Fruit fly (Drosophila melanogaster) whole organism, embryonic: ENCODE results near the gene CG15170.

Experiments used
- CG10543 ChIP-seq: fragments of 200-800 bp; sonication (Bioruptor generic); optimal IDR thresholded peaks from 3 replicates; lab custom pipeline; 2017; ENCODE audit warnings: missing biosample characterization, mild to moderate bottlenecking, missing genetic modification characterization, moderate library complexity
- CG11696 ChIP-seq: fragments of 200-800 bp; sonication (Bioruptor generic); IDR thresholded peaks from 2 replicates; pipeline ENCODE4 v1.3.6; 2022; ENCODE audit warnings: missing biosample characterization, missing genetic modification characterization
- CG11723 ChIP-seq: fragments of 200-800 bp; sonication (Bioruptor generic); optimal IDR thresholded peaks from 2 replicates; lab custom pipeline; 2017; ENCODE audit warnings: missing biosample characterization, mild to moderate bottlenecking, missing genetic modification characterization
- CG13123 ChIP-seq: fragments of 200-800 bp; sonication (Bioruptor generic); optimal IDR thresholded peaks from 2 replicates; lab custom pipeline; 2016; ENCODE audit warnings: missing biosample characterization, missing genetic modification characterization
- CG1603 ChIP-seq: fragments of 200-800 bp; sonication (Bioruptor generic); optimal IDR thresholded peaks from 2 replicates; lab custom pipeline; 2019; ENCODE audit warnings: missing biosample characterization, mild to moderate bottlenecking, missing genetic modification characterization, moderate library complexity
- CG17186 ChIP-seq: fragments of 200-800 bp; sonication (Bioruptor generic); optimal IDR thresholded peaks from 3 replicates; lab custom pipeline; 2017; ENCODE audit warnings: missing biosample characterization, missing genetic modification reagents, missing genetic modification characterization
- CG18262 ChIP-seq: fragments of 200-800 bp; optimal IDR thresholded peaks from 3 replicates; lab custom pipeline; 2019; ENCODE audit warnings: missing biosample characterization, mild to moderate bottlenecking, missing genetic modification characterization, moderate library complexity
- CG2116 ChIP-seq: fragments of 200-800 bp; sonication (Bioruptor generic); optimal IDR thresholded peaks from 3 replicates; lab custom pipeline; 2018; ENCODE audit warnings: missing biosample characterization, mild to moderate bottlenecking, missing genetic modification characterization
- CG2678 ChIP-seq: fragments of 200-800 bp; sonication (Bioruptor generic); optimal IDR thresholded peaks from 3 replicates; lab custom pipeline; 2019; ENCODE audit warnings: missing biosample characterization, mild to moderate bottlenecking, missing genetic modification characterization, moderate library complexity
- CG2712 ChIP-seq: fragments of 200-800 bp; optimal IDR thresholded peaks from 3 replicates; lab custom pipeline; 2019; ENCODE audit warnings: missing biosample characterization, mild to moderate bottlenecking, missing genetic modification characterization, moderate library complexity
- CG30020 ChIP-seq: fragments of 200-800 bp; optimal IDR thresholded peaks from 2 replicates; lab custom pipeline; 2019; ENCODE audit warnings: missing biosample characterization, mild to moderate bottlenecking, missing genetic modification characterization, moderate library complexity
- CG32532 ChIP-seq: fragments of 200-800 bp; sonication (Bioruptor generic); IDR thresholded peaks from 2 replicates; pipeline ENCODE4 v1.3.6; 2022; ENCODE audit warnings: missing biosample characterization, missing genetic modification characterization
- CG6175 ChIP-seq: fragments of 200-800 bp; sonication (Bioruptor generic); IDR thresholded peaks from 3 replicates; pipeline ENCODE4 v1.3.6; 2022; ENCODE audit warnings: missing biosample characterization, missing genetic modification characterization
- CG6765 ChIP-seq: fragments of 200-800 bp; sonication (Bioruptor generic); optimal IDR thresholded peaks from 3 replicates; lab custom pipeline; 2017; ENCODE audit warnings: missing biosample characterization, mild to moderate bottlenecking, missing genetic modification characterization
- CG7556 ChIP-seq: fragments of 200-800 bp; sonication (Bioruptor generic); optimal IDR thresholded peaks from 2 replicates; lab custom pipeline; 2017; ENCODE audit warnings: missing biosample characterization, mild to moderate bottlenecking, missing genetic modification characterization
- CG7745 ChIP-seq: fragments of 200-800 bp; sonication (Bioruptor generic); optimal IDR thresholded peaks from 2 replicates; lab custom pipeline; 2018; ENCODE audit warnings: missing biosample characterization, mild to moderate bottlenecking, missing genetic modification characterization, moderate library complexity
- CG8290 ChIP-seq, 3 experiments: fragments of 200-800 bp; sonication (Bioruptor generic); optimal IDR thresholded peaks; 2 replicates each; lab custom pipeline; 2016 to 2019; ENCODE audit warnings: missing biosample characterization in 3 of 3, missing genetic modification characterization in 3 of 3, mild to moderate bottlenecking in 2 of 3, moderate library complexity in 1 of 3
- CoRest ChIP-seq: fragments of 200-800 bp; sonication (Bioruptor generic); optimal IDR thresholded peaks from 3 replicates; lab custom pipeline; 2018; ENCODE audit warnings: missing biosample characterization, mild to moderate bottlenecking, missing genetic modification characterization, moderate library complexity
- Dbx ChIP-seq: fragments of 200-800 bp; sonication (Bioruptor generic); IDR thresholded peaks from 3 replicates; pipeline ENCODE4 v1.3.6; 2022; ENCODE audit warnings: missing biosample characterization, missing genetic modification characterization
- Dfd ChIP-seq, 2 experiments: fragments of >200 bp; optimal IDR thresholded peaks; 2 replicates each; lab custom pipeline; 2017; ENCODE audit warnings: missing biosample characterization in 2 of 2, missing genetic modification characterization in 2 of 2
- Dref ChIP-seq: fragments of 200-800 bp; sonication (Bioruptor generic); IDR thresholded peaks from 2 replicates; pipeline ENCODE4 v1.3.6; 2022; ENCODE audit warnings: missing biosample characterization, missing genetic modification characterization
- Ets65A ChIP-seq: fragments of 200-800 bp; sonication (Bioruptor generic); peaks from one replicate; lab custom pipeline; 2016; ENCODE audit warnings: missing biosample characterization, missing genetic modification characterization
- Fer2 ChIP-seq: fragments of 200-800 bp; sonication (Bioruptor generic); optimal IDR thresholded peaks from 2 replicates; lab custom pipeline; 2018; ENCODE audit warnings: missing biosample characterization, mild to moderate bottlenecking, missing genetic modification characterization, moderate library complexity
- HHEX ChIP-seq: fragments of 200-800 bp; sonication (Bioruptor generic); optimal IDR thresholded peaks from 3 replicates; lab custom pipeline; 2017; ENCODE audit warnings: missing biosample characterization, mild to moderate bottlenecking, missing genetic modification characterization, missing genetic modification reagents
- Hand ChIP-seq: fragments of 200-800 bp; sonication (Bioruptor generic); optimal IDR thresholded peaks from 2 replicates; lab custom pipeline; 2017; ENCODE audit warnings: mild to moderate bottlenecking, missing biosample characterization, missing genetic modification reagents, missing genetic modification characterization
- Hmr ChIP-seq: fragments of 200-800 bp; sonication (Bioruptor generic); optimal IDR thresholded peaks from 3 replicates; lab custom pipeline; 2017; ENCODE audit warnings: mild to moderate bottlenecking, missing biosample characterization, missing genetic modification reagents, missing genetic modification characterization
- Hmx ChIP-seq: fragments of 200-800 bp; sonication (Bioruptor generic); optimal IDR thresholded peaks from 2 replicates; lab custom pipeline; 2016; ENCODE audit warnings: missing biosample characterization, missing genetic modification characterization
- dimm ChIP-seq: fragments of 200-800 bp; sonication (Bioruptor generic); IDR thresholded peaks from 2 replicates; pipeline ENCODE4 v1.3.6; 2022; ENCODE audit warnings: missing biosample characterization, missing genetic modification characterization
- eve ChIP-seq, 2 experiments: fragments of >200 bp; optimal IDR thresholded peaks; 2 replicates each; lab custom pipeline; 2017; ENCODE audit warnings: missing biosample characterization in 2 of 2, missing genetic modification characterization in 2 of 2
- jing ChIP-seq: fragments of 200-800 bp; sonication (Bioruptor generic); optimal IDR thresholded peaks from 2 replicates; lab custom pipeline; 2018; ENCODE audit warnings: missing biosample characterization, mild to moderate bottlenecking, missing genetic modification characterization
- knrl ChIP-seq: fragments of 200-800 bp; sonication (Bioruptor generic); IDR thresholded peaks from 3 replicates; pipeline ENCODE4 v1.3.6; 2022; ENCODE audit warnings: missing biosample characterization, missing genetic modification characterization; ENCODE audit not compliant: partially characterized antibody
- lola ChIP-seq, 3 experiments: fragments of >200 bp in 2 of 3; fragments of 200-800 bp in 1 of 3; sonication (Bioruptor generic) in 1 of 3; optimal IDR thresholded peaks; 2 replicates each; lab custom pipeline; 2017 to 2019; ENCODE audit warnings: missing biosample characterization in 3 of 3, missing genetic modification characterization in 3 of 3, mild to moderate bottlenecking in 1 of 3, moderate library complexity in 1 of 3
- mld ChIP-seq: fragments of 200-800 bp; sonication (Bioruptor generic); IDR thresholded peaks from 3 replicates; pipeline ENCODE4 v1.3.6; 2022; ENCODE audit warnings: missing biosample characterization, missing genetic modification characterization; ENCODE audit not compliant: partially characterized antibody
- otp ChIP-seq: fragments of 200-800 bp; sonication (Bioruptor generic); IDR thresholded peaks from 3 replicates; pipeline ENCODE4, ENCODE4 v1.3.6; 2022; ENCODE audit warnings: missing biosample characterization, missing genetic modification characterization
- phol ChIP-seq: fragments of 200-800 bp; sonication (Bioruptor generic); optimal IDR thresholded peaks from 3 replicates; lab custom pipeline; 2018; ENCODE audit warnings: missing biosample characterization, mild to moderate bottlenecking, missing genetic modification characterization, moderate library complexity
- run ChIP-seq: fragments of 200-800 bp; sonication (Bioruptor generic); optimal IDR thresholded peaks from 3 replicates; lab custom pipeline; 2018; ENCODE audit warnings: missing biosample characterization, mild to moderate bottlenecking, missing genetic modification characterization
- shn ChIP-seq: fragments of 200-800 bp; sonication (Bioruptor generic); optimal IDR thresholded peaks from 3 replicates; lab custom pipeline; 2016; ENCODE audit warnings: missing biosample characterization, missing genetic modification characterization
- sqz ChIP-seq: fragments of 200-800 bp; sonication (Bioruptor generic); optimal IDR thresholded peaks from 3 replicates; lab custom pipeline; 2018; ENCODE audit warnings: missing biosample characterization, mild to moderate bottlenecking, missing genetic modification characterization
- sr ChIP-seq: fragments of 200-800 bp; sonication (Bioruptor generic); IDR thresholded peaks from 3 replicates; pipeline ENCODE4 v1.3.6; 2022; ENCODE audit warnings: missing biosample characterization, missing genetic modification characterization
- stc ChIP-seq: fragments of 200-800 bp; sonication (Bioruptor generic); IDR thresholded peaks from 2 replicates; pipeline ENCODE4 v1.3.6; 2022; ENCODE audit warnings: missing biosample characterization, missing genetic modification characterization
- tin ChIP-seq: fragments of 200-800 bp; sonication (Bioruptor generic); optimal IDR thresholded peaks from 3 replicates; lab custom pipeline; 2016; ENCODE audit warnings: missing biosample characterization, missing genetic modification characterization
- tna ChIP-seq: fragments of 200-800 bp; sonication (Bioruptor generic); IDR thresholded peaks from 2 replicates; pipeline ENCODE4 v1.3.6; 2022; ENCODE audit warnings: missing biosample characterization, missing genetic modification characterization; ENCODE audit not compliant: partially characterized antibody
- trem ChIP-seq: fragments of 200-800 bp; optimal IDR thresholded peaks from 3 replicates; lab custom pipeline; 2019; ENCODE audit warnings: missing biosample characterization, mild to moderate bottlenecking, missing genetic modification characterization, moderate library complexity
- ttk ChIP-seq: fragments of 200-800 bp; sonication (Bioruptor generic); IDR thresholded peaks from 2 replicates; pipeline ENCODE4 v2.1.2; 2022; ENCODE audit warnings: missing biosample characterization, missing genetic modification characterization
- tup ChIP-seq: fragments of 200-800 bp; sonication (Bioruptor generic); optimal IDR thresholded peaks from 2 replicates; lab custom pipeline; 2016; ENCODE audit warnings: missing biosample characterization, mild to moderate bottlenecking, missing genetic modification characterization, moderate library complexity
- usp ChIP-seq: fragments of >200 bp; optimal IDR thresholded peaks from 2 replicates; lab custom pipeline; 2017; ENCODE audit warnings: missing biosample characterization, missing genetic modification characterization
- vfl ChIP-seq: fragments of 200-800 bp; sonication (Bioruptor generic); optimal IDR thresholded peaks from 2 replicates; lab custom pipeline; 2016; ENCODE audit warnings: missing biosample characterization, missing genetic modification characterization
- wor ChIP-seq: fragments of 200-800 bp; sonication (Bioruptor generic); IDR thresholded peaks from 2 replicates; pipeline ENCODE4 v1.3.6; 2022; ENCODE audit warnings: missing biosample characterization, missing genetic modification characterization

The CG15170 gene

dm6 chr2L:18974063-18974779 is 15.8 kb downstream of the CG15170 start, which contains the start of the genes L2HGDH and CG10431 (continued):
- TF ChIP-seq mld (GFP tag; lab: Robert Waterston, UW) (no peak), CG2116 (GFP tag; lab: Kevin White, UChicago) (peak; percentile 72), jing (GFP tag; lab: Kevin White, UChicago) (no peak), Ets65A (GFP tag; lab: Kevin White, UChicago) (peak; percentile 90), Hand (GFP tag; lab: Kevin White, UChicago) (peak; percentile 48), Dfd (GFP tag; optimal IDR thresholded peaks at IDR 0.05; lab: Kevin White, UChicago) (no peak), Hmr (GFP tag; lab: Kevin White, UChicago) (peak; percentile 75), CG10543 (GFP tag; lab: Kevin White, UChicago) (peak; percentile 92), otp (GFP tag; lab: Robert Waterston, UW) (peak; percentile 89), CG11723 (GFP tag; lab: Kevin White, UChicago) (peak; percentile 37), shn (GFP tag; lab: Kevin White, UChicago) (no peak), CG1603 (tag; lab: Kevin White, UChicago) (peak; percentile 42), tin (peak; percentile 69), stc (peak; percentile 30; the same call in 1 of the 2 replicates), run (tag; lab: Kevin White, UChicago) (peak; percentile 3), knrl (GFP tag; lab: Robert Waterston, UW) (peak; percentile 44; the same call in 1 of the 3 replicates), dimm (GFP tag; lab: Robert Waterston, UW) (no peak), CG6765 (peak; percentile 38), CG2678 (tag; lab: Kevin White, UChicago) (peak; percentile 75), trem (tag; lab: Kevin White, UChicago) (peak; percentile 80), sr (GFP tag; lab: Robert Waterston, UW) (no peak), Hmx (GFP tag; lab: Kevin White, UChicago) (peak; percentile 61), Dref (GFP tag; lab: Robert Waterston, UW) (no peak), CG32532 (GFP tag; lab: Robert Waterston, UW) (peak; percentile 46), eve (GFP tag; optimal IDR thresholded peaks at IDR 0.05; lab: Kevin White, UChicago) (no peak), vfl (GFP tag; lab: Kevin White, UChicago) (no peak), CG7745 (no peak), CG7556 (GFP tag; lab: Kevin White, UChicago) (peak; percentile 67), sqz (GFP tag; lab: Kevin White, UChicago) (no peak), tup (GFP tag; lab: Kevin White, UChicago) (peak; percentile 30), phol (tag; lab: Kevin White, UChicago) (peak; percentile 79), Dbx (GFP tag; lab: Robert Waterston, UW) (0 out of 3 replicates have a peak, but pooled peaks have one; percentile 27), Fer2 (peak; percentile 60), CG11696 (GFP tag; lab: Robert Waterston, UW) (no peak), CG18262 (peak; percentile 69), lola (GFP tag; optimal IDR thresholded peaks at IDR 0.05; lab: Kevin White, UChicago) (peak in 1 of 3 experiments; percentile 69), CG6175 (GFP tag; lab: Robert Waterston, UW) (no peak), CG13123 (GFP tag; lab: Kevin White, UChicago) (peak; percentile 21), ttk (GFP tag; lab: Robert Waterston, UW) (no peak; the same call in 1 of the 2 replicates), CG30020 (tag; lab: Kevin White, UChicago) (peak; percentile 60), CG17186 (peak; percentile 53), CG8290 (GFP tag; optimal IDR thresholded peaks at IDR 0.05; lab: Kevin White, UChicago) (peak; percentile 61), CG8290 (tag; optimal IDR thresholded peaks at IDR 0.05; lab: Kevin White, UChicago) (peak in 1 of 2 experiments; percentile 77), wor (GFP tag; lab: Robert Waterston, UW) (no peak), usp (GFP tag; lab: Kevin White, UChicago) (no peak), tna (GFP tag; lab: Robert Waterston, UW) (no peak), HHEX (GFP tag; lab: Kevin White, UChicago) (peak; percentile 24), CG2712 (peak; percentile 77), CoRest (tag; lab: Kevin White, UChicago) (peak; percentile 79)
